Fruit fly (Drosophila melanogaster) whole organism, embryonic: ENCODE data around the gene CG6739.

Experiments used
- Antp ChIP-seq: fragments of 200-800 bp; sonication (Bioruptor generic); optimal IDR thresholded peaks from 3 replicates; lab custom pipeline; 2016; ENCODE audit warnings: missing biosample characterization, missing genetic modification characterization
- CG10654 ChIP-seq: fragments of 200-800 bp; sonication (Bioruptor generic); optimal IDR thresholded peaks from 2 replicates; lab custom pipeline; 2016; ENCODE audit warnings: missing biosample characterization, missing genetic modification characterization
- CG10979 ChIP-seq: fragments of 200-800 bp; sonication (Bioruptor generic); optimal IDR thresholded peaks from 2 replicates; lab custom pipeline; 2018; ENCODE audit warnings: missing biosample characterization, mild to moderate bottlenecking, missing genetic modification characterization, moderate library complexity
- CG11085 ChIP-seq: fragments of 200-800 bp; sonication (Bioruptor generic); IDR thresholded peaks from 2 replicates; pipeline ENCODE4 v1.3.6; 2022; ENCODE audit warnings: missing biosample characterization, missing genetic modification characterization
- CG11504 ChIP-seq: fragments of 200-800 bp; sonication (Bioruptor generic); optimal IDR thresholded peaks from 3 replicates; lab custom pipeline; 2019; ENCODE audit warnings: missing biosample characterization, mild to moderate bottlenecking, missing genetic modification characterization, moderate library complexity
- CG15011 ChIP-seq: fragments of 200-800 bp; sonication (Bioruptor generic); optimal IDR thresholded peaks from 3 replicates; lab custom pipeline; 2018; ENCODE audit warnings: missing biosample characterization, mild to moderate bottlenecking, missing genetic modification characterization
- CG2116 ChIP-seq: fragments of 200-800 bp; sonication (Bioruptor generic); optimal IDR thresholded peaks from 3 replicates; lab custom pipeline; 2018; ENCODE audit warnings: missing biosample characterization, mild to moderate bottlenecking, missing genetic modification characterization
- CG2129 ChIP-seq: fragments of 200-800 bp; sonication (Bioruptor generic); IDR thresholded peaks from 2 replicates; pipeline ENCODE4 v1.3.6; 2022; ENCODE audit warnings: missing biosample characterization, missing genetic modification characterization; ENCODE audit not compliant: partially characterized antibody
- CG2678 ChIP-seq: fragments of 200-800 bp; sonication (Bioruptor generic); optimal IDR thresholded peaks from 3 replicates; lab custom pipeline; 2019; ENCODE audit warnings: missing biosample characterization, mild to moderate bottlenecking, missing genetic modification characterization, moderate library complexity
- CG30020 ChIP-seq: fragments of 200-800 bp; optimal IDR thresholded peaks from 2 replicates; lab custom pipeline; 2019; ENCODE audit warnings: missing biosample characterization, mild to moderate bottlenecking, missing genetic modification characterization, moderate library complexity
- CG30403 ChIP-seq: fragments of 200-800 bp; sonication (Bioruptor generic); optimal IDR thresholded peaks from 3 replicates; lab custom pipeline; 2016; ENCODE audit warnings: missing biosample characterization, missing genetic modification characterization
- CG3163 ChIP-seq: fragments of 200-800 bp; sonication (Bioruptor generic); optimal IDR thresholded peaks from 3 replicates; lab custom pipeline; 2016; ENCODE audit warnings: missing biosample characterization, missing genetic modification characterization
- CG3847 ChIP-seq: fragments of 200-800 bp; sonication (Bioruptor generic); IDR thresholded peaks from 2 replicates; pipeline ENCODE4 v1.3.6; 2022; ENCODE audit warnings: missing biosample characterization, missing genetic modification characterization
- CG4404 ChIP-seq: fragments of 200-800 bp; sonication (Bioruptor generic); IDR thresholded peaks from 2 replicates; pipeline ENCODE4 v1.3.6; 2022; ENCODE audit warnings: missing biosample characterization, missing genetic modification characterization
- CG4617 ChIP-seq: fragments of 200-800 bp; sonication (Bioruptor generic); optimal IDR thresholded peaks from 3 replicates; lab custom pipeline; 2016; ENCODE audit warnings: missing biosample characterization, missing genetic modification characterization, borderline replicate concordance
- CG6175 ChIP-seq: fragments of 200-800 bp; sonication (Bioruptor generic); IDR thresholded peaks from 3 replicates; pipeline ENCODE4 v1.3.6; 2022; ENCODE audit warnings: missing biosample characterization, missing genetic modification characterization
- CG7745 ChIP-seq: fragments of 200-800 bp; sonication (Bioruptor generic); optimal IDR thresholded peaks from 2 replicates; lab custom pipeline; 2018; ENCODE audit warnings: missing biosample characterization, mild to moderate bottlenecking, missing genetic modification characterization, moderate library complexity
- CG7928 ChIP-seq: fragments of 200-800 bp; sonication (Bioruptor generic); optimal IDR thresholded peaks from 2 replicates; lab custom pipeline; 2017; ENCODE audit warnings: missing biosample characterization, mild to moderate bottlenecking, missing genetic modification characterization
- CG8290 ChIP-seq, 3 experiments: fragments of 200-800 bp; sonication (Bioruptor generic); optimal IDR thresholded peaks; 2 replicates each; lab custom pipeline; 2016 to 2019; ENCODE audit warnings: missing biosample characterization in 3 of 3, missing genetic modification characterization in 3 of 3, mild to moderate bottlenecking in 2 of 3, moderate library complexity in 1 of 3
- CG9797 ChIP-seq: fragments of 200-800 bp; sonication (Bioruptor generic); optimal IDR thresholded peaks from 3 replicates; lab custom pipeline; 2018; ENCODE audit warnings: missing biosample characterization, mild to moderate bottlenecking, missing genetic modification characterization
- CkIIα-i1 ChIP-seq: fragments of 200-800 bp; sonication (Bioruptor generic); IDR thresholded peaks from 2 replicates; pipeline ENCODE4 v1.3.6; 2022; ENCODE audit warnings: missing biosample characterization, missing genetic modification characterization
- Dip2 ChIP-seq: fragments of 200-800 bp; sonication (Bioruptor generic); IDR thresholded peaks from 2 replicates; pipeline ENCODE4 v1.3.6; 2022; ENCODE audit warnings: missing biosample characterization, missing genetic modification characterization
- Eip74EF ChIP-seq, 2 experiments: fragments of 200-800 bp in 1 of 2; fragments of >200 bp in 1 of 2; sonication (Bioruptor generic) in 1 of 2; optimal IDR thresholded peaks; 2 replicates each; lab custom pipeline; 2017 to 2019; ENCODE audit warnings: missing biosample characterization in 2 of 2, missing genetic modification characterization in 2 of 2, mild to moderate bottlenecking in 1 of 2, moderate library complexity in 1 of 2
- Elba2 ChIP-seq: fragments of 200-800 bp; sonication (Bioruptor generic); optimal IDR thresholded peaks from 3 replicates; lab custom pipeline; 2016; ENCODE audit warnings: missing biosample characterization, missing genetic modification characterization
- Gsc ChIP-seq: fragments of 200-800 bp; sonication (Bioruptor generic); IDR thresholded peaks from 2 replicates; pipeline ENCODE4 v1.3.6; 2022; ENCODE audit warnings: missing biosample characterization, missing genetic modification characterization
- Lim3 ChIP-seq: fragments of 200-800 bp; sonication (Bioruptor generic); IDR thresholded peaks from 2 replicates; pipeline ENCODE4 v1.3.6; 2022; ENCODE audit warnings: missing biosample characterization, missing genetic modification characterization
- Optix ChIP-seq: fragments of 200-800 bp; sonication (Bioruptor generic); IDR thresholded peaks from 3 replicates; pipeline ENCODE4 v1.3.6; 2022; ENCODE audit warnings: missing biosample characterization, missing genetic modification characterization
- Six4 ChIP-seq: fragments of 200-800 bp; sonication (Bioruptor generic); optimal IDR thresholded peaks from 2 replicates; lab custom pipeline; 2016; ENCODE audit warnings: missing biosample characterization, missing genetic modification characterization
- amos ChIP-seq: fragments of 200-800 bp; sonication (Bioruptor generic); IDR thresholded peaks from 2 replicates; pipeline ENCODE4 v1.3.6; 2022; ENCODE audit warnings: missing biosample characterization, missing genetic modification characterization; ENCODE audit not compliant: partially characterized antibody
- ap ChIP-seq: fragments of 200-800 bp; sonication (Bioruptor generic); IDR thresholded peaks from 2 replicates; pipeline ENCODE4 v1.3.6; 2022; ENCODE audit warnings: missing biosample characterization, missing genetic modification characterization
- fd3F ChIP-seq: fragments of 200-800 bp; sonication (Bioruptor generic); optimal IDR thresholded peaks from 2 replicates; lab custom pipeline; 2018; ENCODE audit warnings: missing biosample characterization, mild to moderate bottlenecking, missing genetic modification characterization, moderate library complexity
- ftz-f1 ChIP-seq: fragments of 200-800 bp; sonication (Bioruptor generic); optimal IDR thresholded peaks from 2 replicates; lab custom pipeline; 2016; ENCODE audit warnings: missing biosample characterization, missing genetic modification characterization
- inv ChIP-seq: fragments of 200-800 bp; sonication (Bioruptor generic); IDR thresholded peaks from 2 replicates; pipeline ENCODE4 v1.3.6; 2022; ENCODE audit warnings: missing biosample characterization, missing genetic modification characterization; ENCODE audit not compliant: partially characterized antibody
- lilli ChIP-seq: fragments of 200-800 bp; sonication (Bioruptor generic); optimal IDR thresholded peaks from 3 replicates; lab custom pipeline; 2016; ENCODE audit warnings: missing biosample characterization, missing genetic modification characterization
- lmd ChIP-seq: fragments of 200-800 bp; sonication (Bioruptor generic); IDR thresholded peaks from 2 replicates; pipeline ENCODE4 v1.3.6; 2022; ENCODE audit warnings: missing biosample characterization, missing genetic modification characterization
- nerfin-2 ChIP-seq: fragments of 200-800 bp; sonication (Bioruptor generic); IDR thresholded peaks from 2 replicates; pipeline ENCODE4 v1.3.6; 2022; ENCODE audit warnings: missing biosample characterization, missing genetic modification characterization; ENCODE audit not compliant: partially characterized antibody
- nmo ChIP-seq: fragments of 200-800 bp; sonication (Bioruptor generic); optimal IDR thresholded peaks from 2 replicates; lab custom pipeline; 2018; ENCODE audit warnings: missing biosample characterization, mild to moderate bottlenecking, missing genetic modification characterization, moderate library complexity
- pros ChIP-seq: fragments of 200-800 bp; sonication (Bioruptor generic); optimal IDR thresholded peaks from 3 replicates; lab custom pipeline; 2019; ENCODE audit warnings: missing biosample characterization, mild to moderate bottlenecking, missing genetic modification characterization, moderate library complexity
- run ChIP-seq: fragments of 200-800 bp; sonication (Bioruptor generic); optimal IDR thresholded peaks from 3 replicates; lab custom pipeline; 2018; ENCODE audit warnings: missing biosample characterization, mild to moderate bottlenecking, missing genetic modification characterization
- schlank ChIP-seq: fragments of 200-800 bp; sonication (Bioruptor generic); optimal IDR thresholded peaks from 2 replicates; lab custom pipeline; 2018; ENCODE audit warnings: missing biosample characterization, mild to moderate bottlenecking, missing genetic modification characterization
- sd ChIP-seq: fragments of 200-800 bp; sonication (Bioruptor generic); optimal IDR thresholded peaks from 3 replicates; lab custom pipeline; 2018; ENCODE audit warnings: missing biosample characterization, mild to moderate bottlenecking, missing genetic modification characterization, moderate library complexity
- shn ChIP-seq: fragments of 200-800 bp; sonication (Bioruptor generic); optimal IDR thresholded peaks from 3 replicates; lab custom pipeline; 2016; ENCODE audit warnings: missing biosample characterization, missing genetic modification characterization
- sima ChIP-seq: fragments of 200-800 bp; sonication (Bioruptor generic); optimal IDR thresholded peaks from 2 replicates; lab custom pipeline; 2016; ENCODE audit warnings: missing biosample characterization, missing genetic modification characterization
- sob ChIP-seq: fragments of 200-800 bp; sonication (Bioruptor generic); IDR thresholded peaks from 2 replicates; pipeline ENCODE4 v1.3.6; 2022; ENCODE audit warnings: missing biosample characterization, missing genetic modification characterization
- ssp ChIP-seq: fragments of 200-800 bp; sonication (Bioruptor generic); IDR thresholded peaks from 2 replicates; pipeline ENCODE4 v1.3.6; 2022; ENCODE audit warnings: missing biosample characterization, missing genetic modification characterization
- stwl ChIP-seq: fragments of 200-800 bp; sonication (Bioruptor generic); optimal IDR thresholded peaks from 3 replicates; lab custom pipeline; 2018; ENCODE audit warnings: missing biosample characterization, mild to moderate bottlenecking, missing genetic modification characterization, moderate library complexity
- tll ChIP-seq, 2 experiments: fragments of 200-800 bp in 1 of 2; fragments of >200 bp in 1 of 2; sonication (Bioruptor generic) in 1 of 2; optimal IDR thresholded peaks; 2 replicates each; lab custom pipeline; 2017 to 2019; ENCODE audit warnings: missing biosample characterization in 2 of 2, missing genetic modification characterization in 2 of 2, mild to moderate bottlenecking in 1 of 2, moderate library complexity in 1 of 2
- toy ChIP-seq: fragments of 200-800 bp; sonication (Bioruptor generic); IDR thresholded peaks from 2 replicates; pipeline ENCODE4 v1.3.6; 2022; ENCODE audit warnings: missing biosample characterization, missing genetic modification characterization
- unc-4 ChIP-seq: fragments of 200-800 bp; sonication (Bioruptor generic); IDR thresholded peaks from 2 replicates; pipeline ENCODE4 v1.3.6; 2022; ENCODE audit warnings: missing biosample characterization, missing genetic modification characterization; ENCODE audit not compliant: partially characterized antibody
- usp ChIP-seq: fragments of >200 bp; optimal IDR thresholded peaks from 2 replicates; lab custom pipeline; 2017; ENCODE audit warnings: missing biosample characterization, missing genetic modification characterization

The CG6739 gene

dm6 chr2L:7596862-7597261 is 11.3 kb upstream of the CG6739 start (continued):
- TF ChIP-seq Elba2, result peak; percentile 64
- TF ChIP-seq lilli (GFP tag; lab: Kevin White, UChicago), result peak; percentile 66
- peak; percentile 76 for TF ChIP-seq CG10654 (GFP tag; lab: Kevin White, UChicago)
- TF ChIP-seq shn (GFP tag; lab: Kevin White, UChicago), result peak; percentile 35
- TF ChIP-seq Lim3 (GFP tag; lab: Robert Waterston, UW), result 0 out of 2 replicates have a peak, but pooled peaks have one; percentile 22
- TF ChIP-seq sima (GFP tag; lab: Kevin White, UChicago), result peak; percentile 39
- TF ChIP-seq CG7745 (tag; lab: Kevin White, UChicago), result peak; percentile 56
- TF ChIP-seq run (tag; lab: Kevin White, UChicago), result peak; percentile 6
- no peak for TF ChIP-seq toy (GFP tag; lab: Robert Waterston, UW)
- no peak for TF ChIP-seq ftz-f1
- no peak for TF ChIP-seq inv (GFP tag; lab: Robert Waterston, UW)
- TF ChIP-seq CG9797 (GFP tag; lab: Kevin White, UChicago), result peak; percentile 1
- peak in 1 of 2 experiments; percentile 86 for TF ChIP-seq Eip74EF (GFP tag; optimal IDR thresholded peaks at IDR 0.05; lab: Kevin White, UChicago)
- peak; percentile 75 for TF ChIP-seq ssp (GFP tag; lab: Robert Waterston, UW)
- TF ChIP-seq CG7928 (GFP tag; lab: Kevin White, UChicago), result no peak
- TF ChIP-seq ap (GFP tag; lab: Robert Waterston, UW), result peak; percentile 88
- TF ChIP-seq Six4 (GFP tag; lab: Kevin White, UChicago), result peak; percentile 81
- no peak for TF ChIP-seq schlank (tag; lab: Kevin White, UChicago)
- peak; percentile 17 for TF ChIP-seq sd
- TF ChIP-seq CG11085 (GFP tag; lab: Robert Waterston, UW), result no peak
- peak; percentile 86 for TF ChIP-seq CG2678 (tag; lab: Kevin White, UChicago)
- TF ChIP-seq CG4404 (GFP tag; lab: Robert Waterston, UW), result peak; percentile 92
- TF ChIP-seq nerfin-2 (GFP tag; lab: Robert Waterston, UW), result no peak
- peak; percentile 82 for TF ChIP-seq CG8290 (GFP tag; optimal IDR thresholded peaks at IDR 0.05; lab: Kevin White, UChicago)
- TF ChIP-seq CG8290 (tag; optimal IDR thresholded peaks at IDR 0.05; lab: Kevin White, UChicago), result peak; percentile 41 to 57
- peak; percentile 76 for TF ChIP-seq CG30403
- TF ChIP-seq unc-4 (GFP tag; lab: Robert Waterston, UW), result no peak
- TF ChIP-seq Gsc (GFP tag; lab: Robert Waterston, UW), result peak; percentile 64
- TF ChIP-seq CG10979 (tag; lab: Kevin White, UChicago), result peak; percentile 95
- TF ChIP-seq CG30020, result peak; percentile 52
- peak; percentile 74 for TF ChIP-seq Antp (GFP tag; lab: Kevin White, UChicago)
- peak; percentile 81 for TF ChIP-seq lmd (GFP tag; lab: Robert Waterston, UW)
- TF ChIP-seq CkIIα-i1, result no peak
- TF ChIP-seq CG2116, result peak; percentile 51
- peak; percentile 24 for TF ChIP-seq CG4617 (GFP tag; lab: Kevin White, UChicago)
- TF ChIP-seq fd3F (GFP tag; lab: Kevin White, UChicago), result no peak
- TF ChIP-seq stwl (tag; lab: Kevin White, UChicago), result peak; percentile 43
- TF ChIP-seq usp, result no peak
- no peak for TF ChIP-seq CG6175 (GFP tag; lab: Robert Waterston, UW)
- TF ChIP-seq pros (GFP tag; lab: Kevin White, UChicago), result peak; percentile 88
- peak; percentile 38 for TF ChIP-seq CG15011 (GFP tag; lab: Kevin White, UChicago)
- TF ChIP-seq sob (GFP tag; lab: Robert Waterston, UW), result peak; percentile 62; the same call in 1 of the 2 replicates
- no peak for TF ChIP-seq CG2129 (GFP tag; lab: Robert Waterston, UW)
- TF ChIP-seq Optix (GFP tag; lab: Robert Waterston, UW), result peak; percentile 83
- TF ChIP-seq nmo (GFP tag; lab: Kevin White, UChicago), result peak; percentile 94
- TF ChIP-seq CG11504 (tag; lab: Kevin White, UChicago), result peak; percentile 87
- peak in 1 of 2 experiments; percentile 39 for TF ChIP-seq tll (GFP tag; optimal IDR thresholded peaks at IDR 0.05; lab: Kevin White, UChicago)
- TF ChIP-seq CG3163 (GFP tag; lab: Kevin White, UChicago), result peak; percentile 51
- TF ChIP-seq amos (GFP tag; lab: Robert Waterston, UW), result no peak
- no peak for TF ChIP-seq Dip2 (GFP tag; lab: Robert Waterston, UW)
- TF ChIP-seq CG3847, result no peak
